Worm (Caenorhabditis elegans): ENCODE results near the gene arrd-5.

The arrd-5 gene

ce11 chrII:9841985-9842505, 7.0 kb downstream of the arrd-5 start, which contains the start of gene rnh-1.2 (continued):
- TF ChIP-seq xnd-1 (tag; optimal IDR thresholded peaks at IDR 0.05): peak; percentile 79

ce11 chrII:9845239-9845638, 10.2 kb downstream of the arrd-5 start, which contains the start of gene chil-9:
TSS of gene chil-9 (minus strand) at chrII:9845339.
- TF ChIP-seq C06A6.2 (GFP tag; conservative IDR thresholded peaks at IDR 0.05): no peak
- TF ChIP-seq snpc-4 (GFP tag; optimal IDR thresholded peaks at IDR 0.05): no peak
- no peak for TF ChIP-seq snpc-4 (tag; optimal IDR thresholded peaks at IDR 0.05)
- no peak for TF ChIP-seq lsl-1 (GFP tag; optimal IDR thresholded peaks at IDR 0.05)

ce11 chrII:9849497-9849896, 14.5 kb downstream of the arrd-5 start, which contains the start of gene old-2:
TSS of gene old-2 (minus strand) at chrII:9849597.
- TF ChIP-seq Y53F4B.3 (GFP tag; IDR thresholded peaks at IDR 0.05) (no peak), F33H1.4 (GFP tag; IDR thresholded peaks at IDR 0.05) (no peak), snpc-1.1 (tag; optimal IDR thresholded peaks at IDR 0.05; ENCODE audit: insufficient read depth) (no peak), ceh-91 (GFP tag; IDR thresholded peaks at IDR 0.05) (no peak), die-1 (tag; optimal IDR thresholded peaks at IDR 0.05) (no peak), nhr-80 (tag; optimal IDR thresholded peaks at IDR 0.05) (no peak), hlh-26 (GFP tag; conservative IDR thresholded peaks at IDR 0.05) (no peak), attf-5 (GFP tag; optimal IDR thresholded peaks at IDR 0.05) (no peak), B0261.1 (tag; optimal IDR thresholded peaks at IDR 0.05) (no peak), ztf-25 (GFP tag; IDR thresholded peaks at IDR 0.05) (no peak), egl-18 (GFP tag; IDR thresholded peaks at IDR 0.05) (no peak), mes-4 (tag; optimal IDR thresholded peaks at IDR 0.05) (no peak), athp-1 (tag; optimal IDR thresholded peaks at IDR 0.05) (no peak), lsl-1 (GFP tag; optimal IDR thresholded peaks at IDR 0.05) (no peak), let-607 (tag; optimal IDR thresholded peaks at IDR 0.05) (no peak), madf-10 (tag; optimal IDR thresholded peaks at IDR 0.05) (no peak)

- TF ChIP-seq die-1 (tag; optimal IDR thresholded peaks at IDR 0.05) (no peak), K12H6.12 (tag; optimal IDR thresholded peaks at IDR 0.05) (no peak), let-526 (GFP tag; IDR thresholded peaks at IDR 0.05) (no peak), C17E4.6 (GFP tag; IDR thresholded peaks at IDR 0.05) (no peak), ceh-58 (GFP tag; IDR thresholded peaks at IDR 0.05) (no peak), ekl-4 (GFP tag; IDR thresholded peaks at IDR 0.05) (no peak), hrde-1 (tag; optimal IDR thresholded peaks at IDR 0.05; ENCODE audit: borderline replicate concordance) (no peak), lin-26 (GFP tag; IDR thresholded peaks at IDR 0.05) (no peak), hmg-20 (GFP tag; IDR thresholded peaks at IDR 0.05) (no peak), unc-130 (GFP tag; optimal IDR thresholded peaks at IDR 0.05) (no peak), nfyb-1 (GFP tag; IDR thresholded peaks at IDR 0.05) (no peak), lin-40 (tag; optimal IDR thresholded peaks at IDR 0.05) (no peak), madf-10 (tag; optimal IDR thresholded peaks at IDR 0.05) (no peak), nhr-120 (GFP tag; IDR thresholded peaks at IDR 0.05) (no peak), sdz-38 (tag; optimal IDR thresholded peaks at IDR 0.05) (no peak), hlh-26 (GFP tag; conservative IDR thresholded peaks at IDR 0.05) (no peak)
Observed at ce11 chrII:9850945-9851344, 15.9 kb downstream of the arrd-5 start, which contains the start of gene ZK938.10. TSS of gene ZK938.10 (minus strand) at chrII:9851045.
